Worm (Caenorhabditis elegans): Measurements from ENCODE around the gene T05C12.11.

DNA sequence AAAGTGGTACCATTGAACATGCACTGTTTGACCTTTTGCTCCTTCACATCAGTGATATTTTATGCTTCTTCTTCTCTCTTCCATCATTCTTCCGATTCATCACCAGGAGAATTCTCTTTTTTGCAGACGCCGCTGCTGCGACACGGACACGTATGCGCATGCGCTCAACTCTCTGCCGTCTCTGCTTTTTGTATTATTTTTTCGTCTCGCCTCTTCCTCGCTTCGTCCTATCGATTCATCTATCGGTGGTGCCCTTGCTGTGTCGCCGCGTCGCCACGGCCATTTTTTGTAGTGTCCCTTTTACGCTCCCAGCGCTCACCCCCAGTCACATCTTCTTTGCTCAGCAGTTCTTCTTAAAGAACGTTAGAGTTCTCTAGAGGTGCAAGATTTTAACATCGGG, 44.1 kb downstream of the T05C12.11 start:
- TF ChIP-seq lin-40 (tag; optimal IDR thresholded peaks at IDR 0.05) (no peak), nfya-1 (tag; optimal IDR thresholded peaks at IDR 0.05; ENCODE audit: borderline replicate concordance, insufficient read depth) (no peak), nfya-2 (GFP tag; IDR thresholded peaks at IDR 0.05) (no peak), F39B2.1 (GFP tag; IDR thresholded peaks at IDR 0.05) (no peak), Y56A3A.18 (GFP tag; IDR thresholded peaks at IDR 0.05) (no peak), sptf-2 (GFP tag; optimal IDR thresholded peaks at IDR 0.05) (no peak), unc-62 (GFP tag; optimal IDR thresholded peaks at IDR 0.05) (no peak), pha-4 (tag; optimal IDR thresholded peaks at IDR 0.05) (no peak), hlh-12 (tag; optimal IDR thresholded peaks at IDR 0.05) (no peak), tbp1 (GFP tag; optimal IDR thresholded peaks at IDR 0.05) (peak; percentile 24), die-1 (tag; optimal IDR thresholded peaks at IDR 0.05) (no peak), fkh-3 (tag; optimal IDR thresholded peaks at IDR 0.05) (no peak)
